Worm (Caenorhabditis elegans): ENCODE results near the gene ttll-5.
A peak's percentile ranks its signal among the peaks of the same experiment; 100 is the strongest.

Gene ttll-5

ce11 chrV:11488288-11488687 lies 20.6 kb upstream of the ttll-5 start:
- no peak for TF ChIP-seq mdl-1 (tag; optimal IDR thresholded peaks at IDR 0.05)
- no peak for TF ChIP-seq sem-4 (tag; optimal IDR thresholded peaks at IDR 0.05)
- TF ChIP-seq nhr-129 (tag; optimal IDR thresholded peaks at IDR 0.05): no peak
- no peak for TF ChIP-seq nhr-11 (tag; optimal IDR thresholded peaks at IDR 0.05)
- no peak for TF ChIP-seq nhr-25 (tag; optimal IDR thresholded peaks at IDR 0.05)
- TF ChIP-seq F13H6.1 (tag; optimal IDR thresholded peaks at IDR 0.05): no peak
- no peak for TF ChIP-seq unc-39 (tag; optimal IDR thresholded peaks at IDR 0.05)
- no peak for TF ChIP-seq crh-2 (tag; optimal IDR thresholded peaks at IDR 0.05)
- TF ChIP-seq nhr-12 (tag; optimal IDR thresholded peaks at IDR 0.05): no peak
- no peak for TF ChIP-seq mbf-1 (tag; optimal IDR thresholded peaks at IDR 0.05)
- no peak for TF ChIP-seq ztf-1 (GFP tag; conservative IDR thresholded peaks at IDR 0.05)
- TF ChIP-seq lin-11 (tag; optimal IDR thresholded peaks at IDR 0.05): no peak

ce11 chrV:11490382-11490781 lies 18.5 kb upstream of the ttll-5 start, which contains the start of gene dhs-19:
Gene dhs-19, minus strand, starts transcription at chrV:11490482.
- TF ChIP-seq lin-11 (tag; optimal IDR thresholded peaks at IDR 0.05) (no peak), unc-39 (tag; optimal IDR thresholded peaks at IDR 0.05) (no peak), fos-1 (tag; optimal IDR thresholded peaks at IDR 0.05) (no peak), F13H6.1 (tag; optimal IDR thresholded peaks at IDR 0.05) (no peak), nhr-129 (tag; optimal IDR thresholded peaks at IDR 0.05) (no peak), R02D3.7 (tag; optimal IDR thresholded peaks at IDR 0.05) (no peak), gmeb-1 (tag; optimal IDR thresholded peaks at IDR 0.05) (no peak), skn-1 (tag; optimal IDR thresholded peaks at IDR 0.05) (no peak)

ce11 chrV:11492456-11492855 lies 16.4 kb upstream of the ttll-5 start, which contains the start of gene T11F9.21:
Gene T11F9.21, plus strand, starts transcription at chrV:11492756.
- no peak for TF ChIP-seq C34F6.9 (tag; optimal IDR thresholded peaks at IDR 0.05)
- no peak for TF ChIP-seq ztf-4 (tag; optimal IDR thresholded peaks at IDR 0.05)
- TF ChIP-seq nhr-237 (tag; optimal IDR thresholded peaks at IDR 0.05): no peak
- TF ChIP-seq F13H6.1 (tag; optimal IDR thresholded peaks at IDR 0.05): no peak

ce11 chrV:11496283-11496682 lies 12.6 kb upstream of the ttll-5 start, which contains the start of gene htrl-1:
Gene htrl-1, minus strand, starts transcription at chrV:11496383.
- TF ChIP-seq snpc-4 (tag; optimal IDR thresholded peaks at IDR 0.05) (no peak), ama-1 (optimal IDR thresholded peaks at IDR 0.05) (no peak), nhr-23 (tag; optimal IDR thresholded peaks at IDR 0.05) (no peak), lin-11 (tag; optimal IDR thresholded peaks at IDR 0.05) (no peak), lin-13 (GFP tag; optimal IDR thresholded peaks at IDR 0.05) (no peak), zag-1 (tag; optimal IDR thresholded peaks at IDR 0.05) (no peak), nhr-237 (tag; optimal IDR thresholded peaks at IDR 0.05) (no peak), fos-1 (tag; optimal IDR thresholded peaks at IDR 0.05) (no peak), nhr-21 (tag; optimal IDR thresholded peaks at IDR 0.05) (no peak), aly-2 (tag; optimal IDR thresholded peaks at IDR 0.05) (no peak), unc-55 (GFP tag; optimal IDR thresholded peaks at IDR 0.05) (no peak), egl-27 (tag; optimal IDR thresholded peaks at IDR 0.05) (no peak), mdl-1 (tag; optimal IDR thresholded peaks at IDR 0.05) (no peak), dmd-4 (tag; optimal IDR thresholded peaks at IDR 0.05) (no peak), nhr-12 (tag; optimal IDR thresholded peaks at IDR 0.05) (no peak), ztf-1 (GFP tag; conservative IDR thresholded peaks at IDR 0.05) (no peak), sma-9 (GFP tag; optimal IDR thresholded peaks at IDR 0.05) (no peak), sma-9 (tag; optimal IDR thresholded peaks at IDR 0.05) (no peak), elt-1 (tag; optimal IDR thresholded peaks at IDR 0.05) (no peak)

ce11 chrV:11497475-11497874 lies 11.4 kb upstream of the ttll-5 start:
- TF ChIP-seq nhr-129 (tag; optimal IDR thresholded peaks at IDR 0.05): no peak
- no peak for TF ChIP-seq egl-27 (tag; optimal IDR thresholded peaks at IDR 0.05)

ce11 chrV:11499786-11500185 lies 9.1 kb upstream of the ttll-5 start:
- TF ChIP-seq sma-9 (GFP tag; optimal IDR thresholded peaks at IDR 0.05) (peak; percentile 14), sma-9 (tag; optimal IDR thresholded peaks at IDR 0.05) (no peak), fos-1 (tag; optimal IDR thresholded peaks at IDR 0.05) (peak; percentile 0), aly-2 (tag; optimal IDR thresholded peaks at IDR 0.05) (no peak), blmp-1 (tag; optimal IDR thresholded peaks at IDR 0.05; ENCODE audit: insufficient read depth) (peak; percentile 48), snpc-4 (tag; optimal IDR thresholded peaks at IDR 0.05) (no peak), sma-3 (GFP tag; optimal IDR thresholded peaks at IDR 0.05) (peak; percentile 30)

Measured in whole organism, L2 larva.